Fruit fly (Drosophila melanogaster) whole organism, prepupa: ENCODE data around the gene CG17855.

Experiments used
- CG11902 ChIP-seq: fragments of 200-800 bp; sonication (Bioruptor generic); optimal IDR thresholded peaks from 3 replicates; lab custom pipeline; 2016; ENCODE audit warnings: missing biosample characterization, missing genetic modification characterization
- Smox ChIP-seq: fragments of 200-800 bp; sonication (Bioruptor generic); optimal IDR thresholded peaks from 3 replicates; lab custom pipeline; 2016; ENCODE audit warnings: missing biosample characterization, missing genetic modification characterization
- fd59A ChIP-seq: fragments of 200-800 bp; sonication (Bioruptor generic); optimal IDR thresholded peaks from 2 replicates; lab custom pipeline; 2017; ENCODE audit warnings: missing biosample characterization, mild to moderate bottlenecking, missing genetic modification characterization, missing genetic modification reagents
- fkh ChIP-seq: fragments of 200-800 bp; sonication (Bioruptor generic); optimal IDR thresholded peaks from 3 replicates; lab custom pipeline; 2017; ENCODE audit warnings: missing biosample characterization, mild to moderate bottlenecking, missing genetic modification characterization, moderate library complexity

dm6 chr2L:9567398-9567856 lies 27.1 kb downstream of the CG17855 start:
- no peak for TF ChIP-seq CG11902 (GFP tag; lab: Kevin White, UChicago)
- TF ChIP-seq fd59A (GFP tag; lab: Kevin White, UChicago): peak; percentile 39
- TF ChIP-seq Smox (GFP tag; lab: Kevin White, UChicago): peak; percentile 84
- peak; percentile 100 for TF ChIP-seq fkh (GFP tag; lab: Kevin White, UChicago)
